Fruit fly (Drosophila melanogaster): ENCODE results near the gene Ir94b.

The Ir94b gene

DNA sequence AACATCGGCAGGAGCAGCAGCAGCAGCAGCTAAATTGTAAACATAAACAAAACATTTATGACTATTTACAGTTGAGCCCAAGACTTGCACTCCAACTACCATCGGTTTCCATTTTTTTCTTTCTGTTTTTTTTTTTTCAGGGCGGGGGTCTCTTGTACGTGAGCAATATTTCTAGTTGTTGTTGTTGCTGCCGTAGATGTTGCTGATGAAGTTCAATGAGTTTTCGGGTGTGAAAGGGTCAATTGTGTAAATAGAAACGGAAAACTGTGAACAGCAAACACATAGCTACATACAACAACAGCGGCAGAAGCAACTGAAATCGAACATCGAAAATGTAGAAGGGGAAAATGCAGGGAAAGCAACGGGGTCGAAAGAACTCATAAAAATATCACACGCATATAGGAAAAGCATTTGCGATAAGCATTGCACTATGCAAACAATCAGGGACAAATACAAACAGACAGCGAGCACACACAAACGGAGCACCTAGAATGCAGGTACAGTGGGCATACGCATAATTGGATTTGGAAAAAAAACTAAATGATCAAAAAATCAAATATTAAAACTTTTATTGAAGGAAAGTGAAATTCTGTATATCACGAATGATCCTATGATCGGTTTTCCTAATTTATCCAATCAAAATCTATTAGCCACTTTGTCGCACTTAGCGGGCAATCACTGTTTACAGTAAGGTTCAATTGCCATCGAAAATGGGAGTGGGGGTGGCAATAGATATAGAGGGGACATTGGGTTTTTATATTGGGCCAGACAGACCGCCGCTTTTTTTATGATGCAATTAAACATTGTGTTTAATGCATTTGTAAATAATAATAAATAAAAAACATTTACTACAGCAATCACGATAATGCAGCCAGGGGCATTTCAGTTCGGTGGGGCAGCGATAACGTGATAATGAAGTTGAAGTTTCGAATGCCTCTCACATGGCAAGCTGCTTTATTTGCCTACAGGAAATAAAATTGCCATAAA is 28.7 kb upstream of the Ir94b start (continued):
- TF ChIP-seq CG1603 (tag; optimal IDR thresholded peaks at IDR 0.05): peak; percentile 55
- TF ChIP-seq CG12071 (GFP tag; optimal IDR thresholded peaks at IDR 0.05): no peak
- peak; percentile 51 for TF ChIP-seq CG12219 (GFP tag; optimal IDR thresholded peaks at IDR 0.05)
- peak; percentile 68 for TF ChIP-seq Max (GFP tag; optimal IDR thresholded peaks at IDR 0.05)
- peak; percentile 94 for TF ChIP-seq ci (GFP tag; IDR thresholded peaks at IDR 0.05)
- TF ChIP-seq Myb (GFP tag; optimal IDR thresholded peaks at IDR 0.05): no peak
- TF ChIP-seq sisA (GFP tag; IDR thresholded peaks at IDR 0.05): peak; percentile 91
- 0 out of 2 replicates have a peak, but pooled peaks have one; percentile 31 for TF ChIP-seq CG11247 (GFP tag; IDR thresholded peaks at IDR 0.05)
- TF ChIP-seq Kr (GFP tag; optimal IDR thresholded peaks at IDR 0.05): peak; percentile 92
- TF ChIP-seq trh (GFP tag; optimal IDR thresholded peaks at IDR 0.05): peak; percentile 12
- TF ChIP-seq D (optimal IDR thresholded peaks at IDR 0.05): no peak
- peak; percentile 78 for TF ChIP-seq D (GFP tag; optimal IDR thresholded peaks at IDR 0.05)
- TF ChIP-seq Pdp1 (GFP tag; optimal IDR thresholded peaks at IDR 0.05): peak; percentile 72
- TF ChIP-seq CG3407 (GFP tag; optimal IDR thresholded peaks at IDR 0.05): peak; percentile 57
- peak; percentile 83 for TF ChIP-seq CG14710 (tag; optimal IDR thresholded peaks at IDR 0.05)
- no peak for TF ChIP-seq corto (GFP tag; optimal IDR thresholded peaks at IDR 0.05)
- TF ChIP-seq tx (GFP tag; optimal IDR thresholded peaks at IDR 0.05): peak; percentile 66
- TF ChIP-seq CG8478 (optimal IDR thresholded peaks at IDR 0.05): no peak
- peak; percentile 37 for TF ChIP-seq her (GFP tag; optimal IDR thresholded peaks at IDR 0.05)
- TF ChIP-seq tna (GFP tag; IDR thresholded peaks at IDR 0.05; ENCODE audit: partially characterized antibody): no peak
- peak; percentile 21 for TF ChIP-seq Sry-β (GFP tag; optimal IDR thresholded peaks at IDR 0.05)
- TF ChIP-seq CG12299 (tag; optimal IDR thresholded peaks at IDR 0.05): no peak
- peak; percentile 92 for TF ChIP-seq Spps (tag; optimal IDR thresholded peaks at IDR 0.05)
- TF ChIP-seq CG10209 (GFP tag; optimal IDR thresholded peaks at IDR 0.05): peak; percentile 51
- no peak for TF ChIP-seq CG3995 (GFP tag; optimal IDR thresholded peaks at IDR 0.05)
- TF ChIP-seq CG16813 (GFP tag; IDR thresholded peaks at IDR 0.05; ENCODE audit: partially characterized antibody): no peak
- peak; percentile 27 for TF ChIP-seq Usf (GFP tag; optimal IDR thresholded peaks at IDR 0.05)
- TF ChIP-seq Mad (GFP tag; optimal IDR thresholded peaks at IDR 0.05): peak; percentile 57
- peak; percentile 85 for TF ChIP-seq fd96Cb (tag; optimal IDR thresholded peaks at IDR 0.05)
- no peak for TF ChIP-seq knrl (GFP tag; IDR thresholded peaks at IDR 0.05; ENCODE audit: partially characterized antibody)
- peak; percentile 85 for TF ChIP-seq CG10366 (GFP tag; IDR thresholded peaks at IDR 0.05)
- peak; percentile 92 for TF ChIP-seq nmo (GFP tag; optimal IDR thresholded peaks at IDR 0.05)
- TF ChIP-seq Rx (GFP tag; IDR thresholded peaks at IDR 0.05): peak; percentile 77
- peak; percentile 60 for TF ChIP-seq Meics (GFP tag; optimal IDR thresholded peaks at IDR 0.05)
- TF ChIP-seq Sry-δ (GFP tag; optimal IDR thresholded peaks at IDR 0.05): peak; percentile 2
- TF ChIP-seq CG2199 (GFP tag; IDR thresholded peaks at IDR 0.05): peak; percentile 78; the same call in 2 of the 3 replicates
- peak; percentile 96 for TF ChIP-seq Ets65A (GFP tag)
- TF ChIP-seq ab (GFP tag; optimal IDR thresholded peaks at IDR 0.05): peak; percentile 48
- no peak for TF ChIP-seq gfzf (GFP tag; optimal IDR thresholded peaks at IDR 0.05)
- no peak for TF ChIP-seq B-H2 (GFP tag; optimal IDR thresholded peaks at IDR 0.05)
- TF ChIP-seq tap (tag; optimal IDR thresholded peaks at IDR 0.05): peak; percentile 67
- TF ChIP-seq Oli (tag; optimal IDR thresholded peaks at IDR 0.05): peak; percentile 77
- TF ChIP-seq CG3847 (GFP tag; IDR thresholded peaks at IDR 0.05): peak; percentile 47; the same call in 1 of the 2 replicates
- TF ChIP-seq Dip3 (GFP tag; optimal IDR thresholded peaks at IDR 0.05): no peak
- TF ChIP-seq wek (GFP tag; optimal IDR thresholded peaks at IDR 0.05): no peak
- peak; percentile 60; the same call in 1 of the 3 replicates for TF ChIP-seq Mrtf (GFP tag; IDR thresholded peaks at IDR 0.05)
- peak; percentile 88 for TF ChIP-seq CG8924 (tag; optimal IDR thresholded peaks at IDR 0.05)
- peak; percentile 79 for TF ChIP-seq tgo (GFP tag; IDR thresholded peaks at IDR 0.05)
- TF ChIP-seq org-1 (GFP tag; optimal IDR thresholded peaks at IDR 0.05): peak; percentile 65

Measured in whole organism, embryonic.